Fruit fly (Drosophila melanogaster): Measurements from ENCODE around the gene sicily.
A peak's percentile ranks its signal among the peaks of the same experiment; 100 is the strongest.

sicily gene

DNA sequence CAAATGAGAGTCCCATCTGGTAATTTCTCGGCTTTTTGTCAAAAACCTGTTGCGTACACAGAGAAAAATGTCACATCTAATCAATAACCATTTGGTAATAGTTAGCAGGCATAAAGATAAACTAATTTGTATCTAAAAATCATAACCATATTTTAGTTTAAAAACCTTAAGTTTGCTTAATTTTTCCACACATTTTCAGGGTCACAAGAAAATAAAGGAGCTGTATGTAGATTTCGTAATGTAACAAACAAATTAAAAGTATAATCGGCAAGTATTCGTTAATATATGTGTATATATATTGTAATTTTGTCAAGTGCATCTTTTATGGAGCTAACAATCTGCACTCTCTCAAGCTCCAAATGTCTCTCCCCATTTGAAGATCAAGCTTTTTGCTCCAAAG, 29.4 kb downstream of the sicily start (continued):
- TF ChIP-seq spab (GFP tag; optimal IDR thresholded peaks at IDR 0.05) (peak; percentile 30), Smox (GFP tag; optimal IDR thresholded peaks at IDR 0.05) (peak; percentile 82), Eip78C (GFP tag) (peak; percentile 97), CG15336 (GFP tag; IDR thresholded peaks at IDR 0.05) (peak; percentile 95), svp (GFP tag) (peak; percentile 93), eg (GFP tag; IDR thresholded peaks at IDR 0.05) (peak; percentile 84), OdsH (GFP tag; optimal IDR thresholded peaks at IDR 0.05) (peak; percentile 84), CG10669 (GFP tag; optimal IDR thresholded peaks at IDR 0.05) (peak; percentile 55), Hr39 (GFP tag; optimal IDR thresholded peaks at IDR 0.05) (peak; percentile 75), Lpt (GFP tag; optimal IDR thresholded peaks at IDR 0.05) (peak; percentile 81), CG1621 (tag; optimal IDR thresholded peaks at IDR 0.05) (peak; percentile 36), CG11902 (GFP tag; optimal IDR thresholded peaks at IDR 0.05) (peak; percentile 30), CG3032 (tag; optimal IDR thresholded peaks at IDR 0.05) (peak; percentile 70), achi (GFP tag; optimal IDR thresholded peaks at IDR 0.05) (peak; percentile 80), Eip93F (GFP tag; optimal IDR thresholded peaks at IDR 0.05) (no peak), topi (GFP tag; optimal IDR thresholded peaks at IDR 0.05) (peak; percentile 86), Met (GFP tag; optimal IDR thresholded peaks at IDR 0.05) (peak; percentile 88), salr (GFP tag; optimal IDR thresholded peaks at IDR 0.05) (peak in 1 of 2 experiments; percentile 69)

DNA sequence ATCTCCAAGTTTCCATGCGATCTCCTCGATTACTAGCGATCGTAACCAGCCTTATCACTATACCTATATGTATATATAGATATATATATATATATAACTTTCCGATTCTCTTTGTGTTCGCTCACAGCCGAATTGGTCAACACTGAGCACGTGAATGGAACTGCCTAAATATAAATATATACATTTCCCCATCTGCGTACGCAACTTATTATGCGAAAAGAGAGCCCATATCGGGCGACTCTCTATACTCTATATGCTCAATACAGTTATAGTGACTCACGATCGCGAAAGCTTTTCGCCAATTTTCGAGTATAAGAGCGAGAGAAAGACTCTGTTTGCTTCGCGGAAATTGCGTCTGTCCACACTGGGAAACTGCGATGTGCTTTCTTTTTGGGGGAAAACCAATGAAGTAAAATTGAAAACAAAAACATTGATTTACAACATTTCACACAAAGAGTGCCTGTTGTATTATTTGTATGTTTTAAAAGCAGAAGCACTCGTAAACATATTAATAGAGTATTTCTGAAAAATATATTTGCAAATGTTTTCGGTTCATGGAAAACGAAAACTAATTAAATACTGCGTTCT, 31.2 kb downstream of the sicily start:
- TF ChIP-seq vri (GFP tag; optimal IDR thresholded peaks at IDR 0.05) (peak; percentile 13), Eip78C (GFP tag) (peak; percentile 70), CG31627 (GFP tag; optimal IDR thresholded peaks at IDR 0.05) (no peak), CG8319 (GFP tag; optimal IDR thresholded peaks at IDR 0.05) (no peak), CG11902 (GFP tag; optimal IDR thresholded peaks at IDR 0.05) (no peak), Gug (GFP tag; IDR thresholded peaks at IDR 0.05) (no peak), CG32006 (GFP tag; optimal IDR thresholded peaks at IDR 0.05) (peak; percentile 6), Eip93F (GFP tag; optimal IDR thresholded peaks at IDR 0.05) (peak; percentile 30)

DNA sequence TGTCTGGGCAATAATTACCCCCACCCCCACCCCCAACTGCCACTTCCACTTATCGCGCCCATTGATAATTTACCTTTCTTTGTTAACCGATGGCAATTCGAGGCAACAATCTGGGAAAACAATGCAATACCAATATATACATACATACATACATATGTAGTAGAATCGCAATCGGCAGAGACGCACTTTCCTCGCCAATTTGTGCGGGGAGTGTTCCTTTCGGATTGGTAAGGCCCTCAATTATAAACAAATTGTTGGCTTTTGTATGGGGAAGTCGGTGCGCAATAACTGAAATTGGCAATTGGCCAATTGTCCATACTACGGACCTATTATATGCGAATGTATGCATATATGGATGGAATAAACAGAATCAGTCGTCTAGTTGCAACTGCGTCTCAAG, 32.2 kb downstream of the sicily start:
- peak; percentile 23 for TF ChIP-seq Eip93F (GFP tag; optimal IDR thresholded peaks at IDR 0.05)
- TF ChIP-seq CG1621 (tag; optimal IDR thresholded peaks at IDR 0.05), result no peak
- peak; percentile 58 for TF ChIP-seq Eip78C (GFP tag)
- peak; percentile 5 for TF ChIP-seq vri (GFP tag; optimal IDR thresholded peaks at IDR 0.05)
- no peak for TF ChIP-seq CG6163 (GFP tag; IDR thresholded peaks at IDR 0.05)

DNA sequence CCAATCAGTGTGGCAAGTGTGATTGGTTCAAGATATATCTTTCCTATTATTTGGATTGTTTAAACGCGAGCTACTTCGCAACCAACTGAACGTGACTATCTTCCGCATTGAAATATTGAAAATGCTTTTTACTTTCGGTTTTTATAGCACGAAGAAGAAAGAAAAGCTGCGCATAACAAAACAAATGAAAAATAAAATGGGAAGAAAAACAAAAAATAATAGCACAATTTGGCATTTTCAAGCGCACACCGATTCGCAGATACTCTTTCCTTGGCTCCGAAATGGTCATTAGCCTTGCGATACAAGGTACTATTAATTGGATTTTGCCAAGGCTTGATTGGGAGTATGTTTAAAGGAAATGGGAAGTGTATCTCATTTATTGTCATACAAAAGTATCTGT, 33.0 kb downstream of the sicily start, which contains the start of gene Sclp:
Gene Sclp (minus strand): TSS at position 101 of the 400 bp plus-strand sequence.
- TF ChIP-seq CG15336 (GFP tag; IDR thresholded peaks at IDR 0.05) (peak; percentile 28; the same call in 1 of the 2 replicates), Met (GFP tag; optimal IDR thresholded peaks at IDR 0.05) (peak; percentile 2), achi (GFP tag; optimal IDR thresholded peaks at IDR 0.05) (peak; percentile 6), CG32006 (GFP tag; optimal IDR thresholded peaks at IDR 0.05) (peak; percentile 40), CG8319 (GFP tag; optimal IDR thresholded peaks at IDR 0.05) (no peak), CG6854 (GFP tag; optimal IDR thresholded peaks at IDR 0.05) (no peak), ss (GFP tag; optimal IDR thresholded peaks at IDR 0.05) (no peak), Hr4 (GFP tag; optimal IDR thresholded peaks at IDR 0.05) (peak; percentile 9), fd59A (GFP tag; optimal IDR thresholded peaks at IDR 0.05) (no peak), eg (GFP tag; IDR thresholded peaks at IDR 0.05) (0 out of 3 replicates have a peak, but pooled peaks have one; percentile 34), CG6276 (GFP tag; optimal IDR thresholded peaks at IDR 0.05) (peak; percentile 34)

DNA sequence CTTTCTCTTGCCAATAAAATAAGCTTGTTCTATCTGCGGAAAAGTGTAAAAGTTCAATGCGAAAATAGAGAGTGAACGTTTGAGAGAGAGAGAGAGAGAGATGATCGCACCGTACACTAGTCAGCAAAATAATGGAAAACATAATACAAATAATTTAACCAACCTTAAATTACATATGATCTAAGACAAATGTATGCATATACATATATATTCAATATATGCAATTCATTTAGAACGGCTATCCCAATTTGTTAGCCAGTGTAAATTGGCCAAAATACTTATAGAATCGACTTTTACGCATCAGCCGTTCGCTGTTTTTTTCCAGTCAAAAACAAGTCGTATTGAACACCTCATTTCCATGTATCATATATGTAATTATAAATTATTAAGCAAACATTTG, 33.7 kb downstream of the sicily start:
- TF ChIP-seq CG4318 (GFP tag; optimal IDR thresholded peaks at IDR 0.05) (no peak), net (GFP tag; optimal IDR thresholded peaks at IDR 0.05) (peak; percentile 36), CG11294 (GFP tag; IDR thresholded peaks at IDR 0.05) (peak; percentile 29; the same call in 1 of the 2 replicates), salr (GFP tag; optimal IDR thresholded peaks at IDR 0.05) (no peak), fd59A (GFP tag; optimal IDR thresholded peaks at IDR 0.05) (no peak), eg (GFP tag; IDR thresholded peaks at IDR 0.05) (peak; percentile 85), CG1621 (tag; optimal IDR thresholded peaks at IDR 0.05) (no peak), CG3032 (tag; optimal IDR thresholded peaks at IDR 0.05) (no peak), CG11762 (GFP tag; optimal IDR thresholded peaks at IDR 0.05; ENCODE audit: insufficient read depth) (peak; percentile 45), Sox14 (GFP tag; optimal IDR thresholded peaks at IDR 0.05) (peak; percentile 30), CG3919 (GFP tag; optimal IDR thresholded peaks at IDR 0.05) (peak; percentile 65), dac (GFP tag; optimal IDR thresholded peaks at IDR 0.05) (no peak), CG16779 (tag; optimal IDR thresholded peaks at IDR 0.05) (no peak), ss (GFP tag; optimal IDR thresholded peaks at IDR 0.05) (no peak), CG9139 (GFP tag; optimal IDR thresholded peaks at IDR 0.05) (no peak), CG7368 (GFP tag; optimal IDR thresholded peaks at IDR 0.05) (peak; percentile 28), vri (GFP tag; optimal IDR thresholded peaks at IDR 0.05) (peak; percentile 45), CG6276 (GFP tag; optimal IDR thresholded peaks at IDR 0.05) (peak; percentile 39), Eip78C (GFP tag) (peak; percentile 92), svp (GFP tag) (peak; percentile 90), pdm3 (GFP tag; optimal IDR thresholded peaks at IDR 0.05) (peak; percentile 23), CG6854 (GFP tag; optimal IDR thresholded peaks at IDR 0.05) (no peak), CG10669 (GFP tag; optimal IDR thresholded peaks at IDR 0.05) (no peak), Sox102F (GFP tag; optimal IDR thresholded peaks at IDR 0.05) (peak; percentile 61)
